Worm (Caenorhabditis elegans) whole organism, L1 larva: Measurements from ENCODE around the gene nas-21.

ENCODE experiments used
- C04F5.9 ChIP-seq: sonication (generic microtip); optimal IDR thresholded peaks from 2 replicates; lab custom pipeline; 2016; ENCODE audit warnings: missing genetic modification characterization, missing compliant biosample characterization
- C16A3.4 ChIP-seq: fragments of 150-350 bp; optimal IDR thresholded peaks from 2 replicates; lab custom pipeline; 2014; ENCODE audit warnings: missing biosample characterization, missing genetic modification characterization
- alr-1 ChIP-seq: fragments of 200-800 bp; sonication (Bioruptor generic); optimal IDR thresholded peaks from 2 replicates; lab custom pipeline; 2018; ENCODE audit warnings: borderline replicate concordance, mild to moderate bottlenecking, missing genetic modification characterization, missing compliant biosample characterization
- blmp-1 ChIP-seq: fragments of 150-350 bp; optimal IDR thresholded peaks from 2 replicates; lab custom pipeline; 2014; ENCODE audit warnings: missing biosample characterization, missing genetic modification characterization
- ceh-63 ChIP-seq: fragments of 200-800 bp; sonication (Bioruptor generic); optimal IDR thresholded peaks from 2 replicates; lab custom pipeline; 2018; ENCODE audit warnings: mild to moderate bottlenecking, missing genetic modification characterization, missing compliant biosample characterization
- ceh-8 ChIP-seq: fragments of 200-800 bp; sonication (Bioruptor generic); optimal IDR thresholded peaks from 2 replicates; lab custom pipeline; 2018; ENCODE audit warnings: mild to moderate bottlenecking, missing genetic modification characterization, moderate library complexity, missing compliant biosample characterization
- ceh-82 ChIP-seq, 3 experiments: fragments of 150-350 bp in 1 of 3; sonication (generic microtip) in 2 of 3; optimal IDR thresholded peaks; 2 replicates each; lab custom pipeline; 2014 to 2017; ENCODE audit warnings: missing biosample characterization in 3 of 3, missing genetic modification characterization in 3 of 3
- dsc-1 ChIP-seq: sonication (generic microtip); optimal IDR thresholded peaks from 2 replicates; lab custom pipeline; 2016; ENCODE audit warnings: mild to moderate bottlenecking, missing genetic modification characterization, missing compliant biosample characterization
- elt-3 ChIP-seq, 6 experiments: fragments of 150-350 bp in 1 of 6; sonication (generic microtip); optimal IDR thresholded peaks; 2 replicates each; lab custom pipeline; 2017 to 2018; ENCODE audit warnings: missing biosample characterization in 6 of 6, missing genetic modification characterization in 6 of 6, inconsistent platforms in 1 of 6
- ets-5 ChIP-seq: fragments of 200-800 bp; sonication (Bioruptor generic); IDR thresholded peaks from 2 replicates; pipeline ENCODE4 v1.3.6; 2022; ENCODE audit warnings: missing genetic modification characterization, missing compliant biosample characterization
- fkh-10 ChIP-seq: sonication (generic microtip); optimal IDR thresholded peaks from 2 replicates; lab custom pipeline; 2017; ENCODE audit warnings: missing biosample characterization, missing genetic modification reagents, missing genetic modification characterization
- grh-1 ChIP-seq: fragments of 200-800 bp; sonication (Bioruptor generic); IDR thresholded peaks from 2 replicates; pipeline ENCODE4 v1.3.6; 2022; ENCODE audit warnings: missing genetic modification reagents, missing genetic modification characterization, missing compliant biosample characterization
- hlh-17 ChIP-seq: fragments of 200-800 bp; sonication (Bioruptor generic); optimal IDR thresholded peaks from 2 replicates; lab custom pipeline; 2018; ENCODE audit warnings: missing genetic modification characterization, mild to moderate bottlenecking, missing compliant biosample characterization, moderate library complexity, borderline replicate concordance
- hlh-4 ChIP-seq: sonication (generic microtip); optimal IDR thresholded peaks from 2 replicates; lab custom pipeline; 2016; ENCODE audit warnings: mild to moderate bottlenecking, missing genetic modification characterization, missing compliant biosample characterization
- irx-1 ChIP-seq: sonication (generic microtip); optimal IDR thresholded peaks from 2 replicates; lab custom pipeline; 2016; ENCODE audit warnings: missing genetic modification characterization, missing compliant biosample characterization
- isw-1 ChIP-seq: fragments of 200-800 bp; sonication (Bioruptor generic); IDR thresholded peaks from 2 replicates; pipeline ENCODE4 v1.3.6; 2022; ENCODE audit warnings: missing genetic modification characterization, missing compliant biosample characterization
- jun-1 ChIP-seq: fragments of 150-350 bp; optimal IDR thresholded peaks from 2 replicates; lab custom pipeline; 2014; ENCODE audit warnings: missing biosample characterization, missing genetic modification reagents, missing genetic modification characterization
- lin-13 ChIP-seq: fragments of 150-350 bp; optimal IDR thresholded peaks from 2 replicates; lab custom pipeline; 2014; ENCODE audit warnings: missing biosample characterization, missing genetic modification reagents, missing genetic modification characterization
- lin-14 ChIP-seq: fragments of 200-800 bp; sonication (Bioruptor generic); optimal IDR thresholded peaks from 2 replicates; lab custom pipeline; 2018; ENCODE audit warnings: mild to moderate bottlenecking, missing genetic modification characterization, moderate library complexity, missing compliant biosample characterization
- lin-15B ChIP-seq: fragments of 150-350 bp; sonication (generic microtip); optimal IDR thresholded peaks from 3 replicates; lab custom pipeline; 2014; ENCODE audit warnings: missing biosample characterization, missing genetic modification characterization
- lin-35 ChIP-seq, 2 experiments: fragments of 150-350 bp; optimal IDR thresholded peaks; 2 replicates each; lab custom pipeline; 2014; ENCODE audit warnings: missing biosample characterization in 2 of 2, missing genetic modification characterization in 2 of 2, missing genetic modification reagents in 2 of 2
- mab-9 ChIP-seq: fragments of 200-800 bp; sonication (Bioruptor generic); IDR thresholded peaks from 2 replicates; pipeline ENCODE4 v1.3.6; 2022; ENCODE audit warnings: missing genetic modification reagents, missing genetic modification characterization, missing compliant biosample characterization
- nhr-12 ChIP-seq: sonication (generic microtip); optimal IDR thresholded peaks from 2 replicates; lab custom pipeline; 2017; ENCODE audit warnings: missing biosample characterization, missing genetic modification characterization
- nhr-19 ChIP-seq: fragments of 200-800 bp; sonication (Bioruptor generic); conservative IDR thresholded peaks from 2 replicates; pipeline ENCODE4 v1.3.6; 2022; ENCODE audit warnings: missing genetic modification characterization, missing compliant biosample characterization
- nhr-20 ChIP-seq: sonication (generic microtip); optimal IDR thresholded peaks from 2 replicates; lab custom pipeline; 2016; ENCODE audit warnings: mild to moderate bottlenecking, missing genetic modification characterization, missing compliant biosample characterization
- nhr-47 ChIP-seq: sonication (generic microtip); optimal IDR thresholded peaks from 2 replicates; lab custom pipeline; 2016; ENCODE audit warnings: mild to moderate bottlenecking, missing genetic modification characterization, moderate library complexity, missing compliant biosample characterization
- nhr-71 ChIP-seq: sonication (generic microtip); optimal IDR thresholded peaks from 2 replicates; lab custom pipeline; 2016; ENCODE audit warnings: mild to moderate bottlenecking, missing genetic modification characterization, moderate library complexity, missing compliant biosample characterization
- nhr-84 ChIP-seq: sonication (generic microtip); optimal IDR thresholded peaks from 2 replicates; lab custom pipeline; 2017; ENCODE audit warnings: missing biosample characterization, missing genetic modification characterization
- nhr-85 ChIP-seq: sonication (generic microtip); peaks from one replicate; lab custom pipeline; 2016; ENCODE audit warnings: missing genetic modification characterization, inconsistent platforms, missing compliant biosample characterization
- pag-3 ChIP-seq: sonication (generic microtip); optimal IDR thresholded peaks from 2 replicates; lab custom pipeline; 2017; ENCODE audit warnings: missing genetic modification characterization, mild to moderate bottlenecking, missing compliant biosample characterization, antibody characterized with exemption, borderline replicate concordance; ENCODE audit not compliant: insufficient read depth
- pax-3 ChIP-seq: fragments of 200-800 bp; sonication (Bioruptor generic); optimal IDR thresholded peaks from 2 replicates; lab custom pipeline; 2018; ENCODE audit warnings: mild to moderate bottlenecking, missing genetic modification characterization, moderate library complexity, missing compliant biosample characterization
- snpc-4 ChIP-seq: fragments of 150-350 bp; optimal IDR thresholded peaks from 2 replicates; lab custom pipeline; 2014; ENCODE audit warnings: missing biosample characterization, missing genetic modification characterization
- snu-23 ChIP-seq: sonication (generic microtip); optimal IDR thresholded peaks from 2 replicates; lab custom pipeline; 2016; ENCODE audit warnings: missing genetic modification characterization, missing compliant biosample characterization
- sptf-1 ChIP-seq: fragments of 150-350 bp; optimal IDR thresholded peaks from 2 replicates; lab custom pipeline; 2014; ENCODE audit warnings: missing biosample characterization, missing genetic modification characterization
- swsn-7 ChIP-seq: sonication (generic microtip); optimal IDR thresholded peaks from 2 replicates; lab custom pipeline; 2016; ENCODE audit warnings: missing genetic modification characterization, missing compliant biosample characterization
- tbx-2 ChIP-seq: sonication (generic microtip); optimal IDR thresholded peaks from 2 replicates; lab custom pipeline; 2016; ENCODE audit warnings: missing genetic modification characterization, missing compliant biosample characterization
- unc-30 ChIP-seq: sonication (generic microtip); optimal IDR thresholded peaks from 2 replicates; lab custom pipeline; 2017; ENCODE audit warnings: missing biosample characterization, missing genetic modification characterization
- unc-62 ChIP-seq: fragments of 150-350 bp; optimal IDR thresholded peaks from 2 replicates; lab custom pipeline; 2014; ENCODE audit warnings: missing biosample characterization, missing genetic modification reagents, missing genetic modification characterization
- unc-86 ChIP-seq: sonication (generic microtip); optimal IDR thresholded peaks from 2 replicates; lab custom pipeline; 2016; ENCODE audit warnings: missing genetic modification characterization, missing compliant biosample characterization
- unc-98 ChIP-seq: fragments of 200-800 bp; sonication (Bioruptor generic); IDR thresholded peaks from 2 replicates; pipeline ENCODE4 v1.3.6; 2022; ENCODE audit warnings: missing genetic modification characterization, missing compliant biosample characterization
- vab-15 ChIP-seq: sonication (generic microtip); optimal IDR thresholded peaks from 2 replicates; lab custom pipeline; 2017; ENCODE audit warnings: missing genotype, mild to moderate bottlenecking, missing genetic modification characterization, missing compliant biosample characterization
- xbp-1 ChIP-seq: sonication (generic microtip); optimal IDR thresholded peaks from 2 replicates; lab custom pipeline; 2016; ENCODE audit warnings: missing genetic modification characterization, missing compliant biosample characterization
- zag-1 ChIP-seq: fragments of 150-350 bp; optimal IDR thresholded peaks from 2 replicates; lab custom pipeline; 2014; ENCODE audit warnings: missing biosample characterization, missing genetic modification characterization
- zip-4 ChIP-seq: fragments of 200-800 bp; sonication (Bioruptor generic); optimal IDR thresholded peaks from 2 replicates; lab custom pipeline; 2018; ENCODE audit warnings: mild to moderate bottlenecking, missing genetic modification characterization, moderate library complexity, missing compliant biosample characterization
- ztf-11 ChIP-seq, 2 experiments: sonication (generic microtip); optimal IDR thresholded peaks; 2 replicates each; lab custom pipeline; 2016 to 2017; ENCODE audit warnings: missing genetic modification characterization in 2 of 2, missing biosample characterization in 1 of 2, missing compliant biosample characterization in 1 of 2

The nas-21 gene

DNA sequence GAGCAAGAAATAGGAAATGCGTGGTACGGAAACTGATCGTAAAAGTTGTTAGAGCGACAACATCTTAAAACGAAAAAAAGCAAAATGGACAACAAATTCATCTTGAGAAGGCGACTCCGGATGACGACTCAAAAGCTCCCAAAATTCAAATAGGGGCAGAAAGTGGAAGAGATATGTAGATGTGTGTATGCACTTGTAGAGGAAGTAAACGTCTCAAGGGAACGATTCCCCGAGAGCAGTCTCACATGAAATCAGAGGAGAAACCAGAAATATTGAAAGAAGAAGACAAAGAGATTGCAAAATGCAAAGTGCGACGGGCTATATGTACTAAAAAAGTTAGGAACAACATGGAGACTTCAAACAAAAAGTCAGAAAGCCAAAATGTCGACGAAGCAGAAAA, 28.9 kb upstream of the nas-21 start, which contains the start of gene F57B7.2:
Gene F57B7.2, minus strand, starts transcription at position 101 of the 400 bp plus-strand sequence.
- TF ChIP-seq C04F5.9 (no peak), nhr-84 (tag; lab: Kevin White, UChicago) (no peak), hlh-17 (GFP tag; lab: Kevin White, UChicago) (no peak), nhr-20 (tag; lab: Kevin White, UChicago) (no peak), lin-14 (GFP tag; lab: Kevin White, UChicago) (peak; percentile 38), swsn-7 (tag; lab: Kevin White, UChicago) (no peak), ceh-8 (GFP tag; lab: Kevin White, UChicago) (no peak), lin-13 (GFP tag; lab: Kevin White, UChicago) (no peak)

DNA sequence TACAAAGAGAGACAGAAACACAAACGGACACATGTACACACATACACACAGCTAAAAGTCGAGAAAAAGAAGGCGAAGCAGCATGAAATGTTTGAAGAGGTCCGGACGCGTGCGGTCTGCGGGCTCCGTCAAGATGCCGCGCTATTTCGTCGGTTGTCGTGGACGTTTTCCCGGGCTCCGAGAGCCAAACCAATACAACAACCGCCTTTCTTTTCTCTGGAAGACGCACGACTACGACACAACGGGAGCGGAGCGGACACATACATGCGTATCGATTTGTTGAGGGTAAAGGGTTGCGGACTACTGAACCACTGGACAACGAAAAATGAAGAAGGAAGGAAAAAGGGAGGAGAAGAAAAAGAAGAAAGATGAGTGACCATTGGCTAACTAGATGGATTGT, 27.0 kb upstream of the nas-21 start:
- TF ChIP-seq pax-3 (tag; lab: Kevin White, UChicago) (no peak), fkh-10 (GFP tag; lab: Kevin White, UChicago) (no peak), unc-86 (peak; percentile 7), lin-15B (no peak), ceh-8 (GFP tag; lab: Kevin White, UChicago) (no peak), xbp-1 (no peak), hlh-17 (GFP tag; lab: Kevin White, UChicago) (no peak), tbx-2 (tag; lab: Kevin White, UChicago) (peak; percentile 16), alr-1 (no peak), elt-3 (tag; optimal IDR thresholded peaks at IDR 0.05; lab: Kevin White, UChicago) (no peak), snu-23 (GFP tag; lab: Kevin White, UChicago) (no peak), ztf-11 (tag; optimal IDR thresholded peaks at IDR 0.05; lab: Kevin White, UChicago) (no peak), snpc-4 (tag; lab: Kevin White, UChicago) (no peak), nhr-84 (tag; lab: Kevin White, UChicago) (no peak), ceh-63 (GFP tag; lab: Kevin White, UChicago) (no peak), blmp-1 (tag; lab: Kevin White, UChicago) (no peak), nhr-71 (tag; lab: Kevin White, UChicago) (peak; percentile 26), lin-14 (GFP tag; lab: Kevin White, UChicago) (peak; percentile 80), lin-35 (GFP tag; optimal IDR thresholded peaks at IDR 0.05; lab: Kevin White, UChicago) (peak in 1 of 2 experiments; percentile 6), nhr-47 (tag; lab: Kevin White, UChicago) (peak; percentile 0), nhr-19 (GFP tag; lab: Robert Waterston, UW) (no peak), irx-1 (tag; lab: Kevin White, UChicago) (no peak), zag-1 (tag; lab: Kevin White, UChicago) (no peak), vab-15 (no peak), zip-4 (GFP tag; lab: Kevin White, UChicago) (no peak), sptf-1 (tag; lab: Kevin White, UChicago) (no peak), grh-1 (no peak), ets-5 (no peak), isw-1 (GFP tag; lab: Robert Waterston, UW) (no peak), unc-62 (GFP tag; lab: Kevin White, UChicago) (no peak), jun-1 (no peak), nhr-12 (no peak), unc-98 (GFP tag; lab: Robert Waterston, UW) (no peak), ceh-82 (tag; optimal IDR thresholded peaks at IDR 0.05; lab: Kevin White, UChicago) (no peak), nhr-85 (tag; lab: Kevin White, UChicago) (no peak)
- TF ChIP-seq, all 84 proteins: peak for 6

DNA sequence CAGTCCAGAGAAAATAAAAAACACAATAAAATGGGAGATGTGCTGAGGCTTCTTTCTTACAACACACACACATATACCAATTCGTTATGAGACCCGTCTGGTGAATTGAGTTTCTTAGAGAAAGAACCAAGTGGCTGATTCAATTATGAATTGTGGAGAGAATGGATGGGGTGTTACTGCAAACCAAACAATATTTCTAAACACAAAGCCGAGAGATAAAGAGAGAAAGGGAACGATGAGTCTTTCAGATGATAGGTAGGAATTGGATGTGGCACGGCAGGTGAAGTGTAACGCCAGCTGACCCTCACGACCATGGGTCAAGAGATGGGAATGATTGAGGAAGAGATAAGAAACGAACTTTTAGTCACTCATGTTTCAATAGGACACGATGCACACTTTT, 26.1 kb upstream of the nas-21 start, which contains the start of gene mig-17:
Gene mig-17, plus strand, starts transcription at position 389 of the 400 bp plus-strand sequence.
- TF ChIP-seq jun-1 (no peak), unc-98 (GFP tag; lab: Robert Waterston, UW) (no peak), lin-14 (GFP tag; lab: Kevin White, UChicago) (peak; percentile 60), C04F5.9 (no peak), vab-15 (no peak), pag-3 (tag; lab: Kevin White, UChicago) (peak; percentile 72), dsc-1 (tag; lab: Kevin White, UChicago) (peak; percentile 42), C16A3.4 (tag; lab: Kevin White, UChicago) (no peak), unc-30 (tag; lab: Kevin White, UChicago) (no peak), hlh-4 (tag; lab: Kevin White, UChicago) (no peak), mab-9 (GFP tag; lab: Robert Waterston, UW) (no peak)
